Worm (Caenorhabditis elegans) whole organism, L4 larva: ENCODE measurements around the gene C46C2.2.

Experiments used
- aly-2 ChIP-seq: sonication (generic microtip); optimal IDR thresholded peaks from 2 replicates; lab custom pipeline; 2018; ENCODE audit warnings: missing biosample characterization, missing genetic modification characterization
- ama-1 ChIP-seq: fragments of 150-350 bp; optimal IDR thresholded peaks from 2 replicates; lab custom pipeline; 2014; ENCODE audit warnings: inconsistent platforms, mixed read lengths
- ceh-62 ChIP-seq: sonication (generic microtip); optimal IDR thresholded peaks from 2 replicates; lab custom pipeline; 2017; ENCODE audit warnings: missing biosample characterization, missing genetic modification characterization
- egl-27 ChIP-seq: sonication (generic microtip); optimal IDR thresholded peaks from 3 replicates; lab custom pipeline; 2017; ENCODE audit warnings: missing biosample characterization, missing genetic modification reagents, missing genetic modification characterization
- lin-13 ChIP-seq: fragments of 150-350 bp; optimal IDR thresholded peaks from 2 replicates; lab custom pipeline; 2014; ENCODE audit warnings: missing biosample characterization, missing genetic modification reagents, missing genetic modification characterization
- lin-15B ChIP-seq: fragments of 150-350 bp; sonication (generic microtip); optimal IDR thresholded peaks from 3 replicates; lab custom pipeline; 2014; ENCODE audit warnings: missing biosample characterization, missing genetic modification characterization
- lir-3 ChIP-seq: sonication (generic microtip); optimal IDR thresholded peaks from 2 replicates; lab custom pipeline; 2016; ENCODE audit warnings: mild to moderate bottlenecking, missing genetic modification characterization, missing compliant biosample characterization
- nhr-10 ChIP-seq: fragments of 150-350 bp; optimal IDR thresholded peaks from 2 replicates; lab custom pipeline; 2014; ENCODE audit warnings: missing biosample characterization, missing genetic modification characterization
- snpc-1.2 ChIP-seq: fragments of 200-800 bp; sonication (Bioruptor generic); IDR thresholded peaks from 2 replicates; pipeline ENCODE4 v1.3.6; 2022; ENCODE audit warnings: missing genetic modification reagents, missing genetic modification characterization, missing compliant biosample characterization
- snpc-4 ChIP-seq: fragments of 150-350 bp; optimal IDR thresholded peaks from 2 replicates; lab custom pipeline; 2014; ENCODE audit warnings: missing biosample characterization, missing genetic modification characterization
- unc-130 ChIP-seq: sonication (generic microtip); optimal IDR thresholded peaks from 2 replicates; lab custom pipeline; 2016; ENCODE audit warnings: missing genetic modification reagents, missing genetic modification characterization, missing compliant biosample characterization
- ztf-11 ChIP-seq: fragments of 150-350 bp; optimal IDR thresholded peaks from 2 replicates; lab custom pipeline; 2014; ENCODE audit warnings: missing biosample characterization, missing genetic modification characterization

- TF ChIP-seq nhr-10, result no peak
- TF ChIP-seq unc-130 (GFP tag; lab: Kevin White, UChicago), result no peak
- TF ChIP-seq ceh-62 (tag; lab: Kevin White, UChicago), result no peak
- no peak for TF ChIP-seq egl-27 (tag; lab: Kevin White, UChicago)
- no peak for TF ChIP-seq ztf-11 (tag; lab: Kevin White, UChicago)
- no peak for TF ChIP-seq snpc-4 (tag; lab: Kevin White, UChicago)
- no peak for TF ChIP-seq lin-15B
- no peak for TF ChIP-seq lin-13 (GFP tag; lab: Kevin White, UChicago)
- no peak for TF ChIP-seq aly-2 (tag; lab: Kevin White, UChicago)
- TF ChIP-seq snpc-1.2 (GFP tag; lab: Robert Waterston, UW), result no peak
- no peak for TF ChIP-seq lir-3 (tag; lab: Kevin White, UChicago)
- no peak for TF ChIP-seq ama-1 (lab: Kevin White, UChicago)
Measured at ce11 chrIV:9251079-9251478, 33.6 kb downstream of the C46C2.2 start, which contains the start of gene Y11D7A.8.
